Fruit fly (Drosophila melanogaster): ENCODE results near the gene Mtp.

dm6 chr2L:20957968-20958367 is 35.3 kb upstream of the Mtp start:
- no peak for TF ChIP-seq CG16779 (tag; optimal IDR thresholded peaks at IDR 0.05)
- TF ChIP-seq CG10669 (GFP tag; optimal IDR thresholded peaks at IDR 0.05) = no peak
- no peak for TF ChIP-seq Sox15 (GFP tag; optimal IDR thresholded peaks at IDR 0.05)

Measured in whole organism, prepupa.